Fruit fly (Drosophila melanogaster) whole organism, prepupa: Measurements from ENCODE around the gene CG2104.

Source experiments
- CG10669 ChIP-seq: fragments of 200-800 bp; sonication (Bioruptor generic); optimal IDR thresholded peaks from 3 replicates; lab custom pipeline; 2018; ENCODE audit warnings: missing biosample characterization, mild to moderate bottlenecking, missing genetic modification characterization, moderate library complexity
- CG3919 ChIP-seq: fragments of 200-800 bp; sonication (Bioruptor generic); optimal IDR thresholded peaks from 3 replicates; lab custom pipeline; 2016; ENCODE audit warnings: missing biosample characterization, missing genetic modification characterization
- CG4318 ChIP-seq: fragments of 200-800 bp; sonication (Bioruptor generic); optimal IDR thresholded peaks from 3 replicates; lab custom pipeline; 2017; ENCODE audit warnings: missing biosample characterization, mild to moderate bottlenecking, missing genetic modification characterization
- CG6163 ChIP-seq: fragments of 200-800 bp; sonication (Bioruptor generic); IDR thresholded peaks from 3 replicates; pipeline ENCODE4 v1.3.6; 2022; ENCODE audit warnings: missing biosample characterization, missing genetic modification characterization
- CG7368 ChIP-seq: fragments of 200-800 bp; sonication (Bioruptor generic); optimal IDR thresholded peaks from 3 replicates; lab custom pipeline; 2016; ENCODE audit warnings: missing biosample characterization, missing genetic modification characterization
- Gug ChIP-seq: fragments of 200-800 bp; sonication (Bioruptor generic); IDR thresholded peaks from 2 replicates; pipeline ENCODE4 v1.3.6; 2022; ENCODE audit warnings: missing biosample characterization, missing genetic modification characterization
- Hr38 ChIP-seq: sonication (Bioruptor generic); optimal IDR thresholded peaks from 2 replicates; lab custom pipeline; 2016; ENCODE audit warnings: missing biosample characterization, missing genetic modification characterization
- Smox ChIP-seq: fragments of 200-800 bp; sonication (Bioruptor generic); optimal IDR thresholded peaks from 3 replicates; lab custom pipeline; 2016; ENCODE audit warnings: missing biosample characterization, missing genetic modification characterization
- Sox102F ChIP-seq: fragments of 200-800 bp; sonication (Bioruptor generic); optimal IDR thresholded peaks from 2 replicates; lab custom pipeline; 2016; ENCODE audit warnings: missing biosample characterization, mild to moderate bottlenecking, missing genetic modification characterization
- acj6 ChIP-seq: fragments of 200-800 bp; sonication (Bioruptor generic); optimal IDR thresholded peaks from 3 replicates; lab custom pipeline; 2016; ENCODE audit warnings: missing biosample characterization, missing genetic modification characterization
- cyc ChIP-seq: fragments of 200-800 bp; sonication (Bioruptor generic); optimal IDR thresholded peaks from 3 replicates; lab custom pipeline; 2016; ENCODE audit warnings: missing biosample characterization, missing genetic modification characterization
- dsx ChIP-seq: fragments of 200-800 bp; optimal IDR thresholded peaks from 3 replicates; lab custom pipeline; 2019; ENCODE audit warnings: missing biosample characterization, mild to moderate bottlenecking, missing genetic modification characterization, moderate library complexity; ENCODE audit not compliant: poor library complexity, severe bottlenecking
- net ChIP-seq: fragments of 200-800 bp; sonication (Bioruptor generic); optimal IDR thresholded peaks from 3 replicates; lab custom pipeline; 2016; ENCODE audit warnings: missing biosample characterization, missing genetic modification characterization
- ss ChIP-seq, 2 experiments: fragments of 200-800 bp; sonication (Bioruptor generic); optimal IDR thresholded peaks; 2 replicates in 1 of 2; 3 replicates in 1 of 2; lab custom pipeline; 2017 to 2018; ENCODE audit warnings: mild to moderate bottlenecking in 2 of 2, missing biosample characterization in 2 of 2, missing genetic modification characterization in 2 of 2, moderate library complexity in 1 of 2

DNA sequence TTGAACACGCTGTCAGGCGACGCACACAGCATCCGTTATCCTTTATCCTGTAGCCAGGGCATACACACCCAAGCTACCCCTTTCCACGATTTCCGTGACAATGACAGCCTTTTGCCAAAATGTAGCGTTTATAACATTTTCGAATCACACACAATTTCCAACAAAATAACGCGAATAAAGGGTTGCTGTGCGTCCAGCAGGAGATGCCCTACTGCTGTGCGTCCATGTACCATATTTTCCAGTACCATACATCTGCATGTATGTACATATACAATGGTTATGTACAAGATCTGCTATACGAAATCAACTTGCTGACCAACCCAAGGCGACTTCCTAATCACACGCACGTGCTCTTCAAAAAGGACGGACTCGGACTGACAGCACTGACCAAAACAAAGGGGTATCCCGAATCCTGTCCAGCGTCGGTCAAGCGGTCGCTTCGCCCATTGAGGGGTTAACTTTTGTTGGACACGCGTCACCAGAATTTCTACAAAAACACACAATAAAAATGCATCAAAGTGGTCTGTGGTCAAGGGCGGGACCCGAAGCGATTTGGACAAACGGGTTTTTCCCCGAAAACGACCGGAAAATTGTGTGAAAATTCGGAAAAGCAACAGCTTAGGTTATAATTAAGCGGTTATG, 34.8 kb upstream of the CG2104 start:
- TF ChIP-seq Hr38 (GFP tag; lab: Kevin White, UChicago): no peak
- no peak for TF ChIP-seq Gug (GFP tag; lab: Robert Waterston, UW)
- TF ChIP-seq net (GFP tag; lab: Kevin White, UChicago): no peak
- TF ChIP-seq CG4318 (GFP tag; lab: Kevin White, UChicago): no peak
- no peak for TF ChIP-seq cyc (GFP tag; lab: Kevin White, UChicago)
- TF ChIP-seq Sox102F (GFP tag; lab: Kevin White, UChicago): no peak
- TF ChIP-seq CG10669 (GFP tag; lab: Kevin White, UChicago): no peak
- no peak for TF ChIP-seq acj6 (GFP tag; lab: Kevin White, UChicago)
- TF ChIP-seq ss (GFP tag; optimal IDR thresholded peaks at IDR 0.05; lab: Kevin White, UChicago): no peak
- TF ChIP-seq Smox (GFP tag; lab: Kevin White, UChicago): no peak
- TF ChIP-seq dsx (GFP tag; lab: Kevin White, UChicago): no peak
- no peak for TF ChIP-seq CG7368 (GFP tag; lab: Kevin White, UChicago)
- no peak for TF ChIP-seq CG6163
- TF ChIP-seq CG3919 (GFP tag; lab: Kevin White, UChicago): no peak
